Worm (Caenorhabditis elegans) whole organism, L2 larva: ENCODE data around the gene srw-22.

Experiments
- ama-1 ChIP-seq: fragments of 150-350 bp; optimal IDR thresholded peaks from 2 replicates; lab custom pipeline; 2018; ENCODE audit warnings: inconsistent platforms
- ceh-82 ChIP-seq: fragments of 150-350 bp; optimal IDR thresholded peaks from 2 replicates; lab custom pipeline; 2014; ENCODE audit warnings: missing biosample characterization, missing genetic modification characterization
- fos-1 ChIP-seq: fragments of 150-350 bp; optimal IDR thresholded peaks from 2 replicates; lab custom pipeline; 2014; ENCODE audit warnings: missing biosample characterization, missing genetic modification characterization
- lin-11 ChIP-seq: fragments of 150-350 bp; sonication (generic microtip); optimal IDR thresholded peaks from 2 replicates; lab custom pipeline; 2014; ENCODE audit warnings: missing biosample characterization, missing genetic modification characterization, inconsistent platforms, mixed read lengths
- lin-13 ChIP-seq: fragments of 150-350 bp; optimal IDR thresholded peaks from 2 replicates; lab custom pipeline; 2014; ENCODE audit warnings: missing biosample characterization, missing genetic modification reagents, missing genetic modification characterization
- lsy-2 ChIP-seq, 2 experiments: fragments of 150-350 bp in 1 of 2; sonication (generic microtip) in 1 of 2; optimal IDR thresholded peaks; 2 replicates each; lab custom pipeline; 2014 to 2017; ENCODE audit warnings: missing biosample characterization in 2 of 2, missing genetic modification characterization in 2 of 2
- mab-5 ChIP-seq: fragments of 150-350 bp; optimal IDR thresholded peaks from 2 replicates; lab custom pipeline; 2014; ENCODE audit warnings: missing biosample characterization, missing genetic modification characterization
- mdl-1 ChIP-seq, 2 experiments: fragments of 150-350 bp in 1 of 2; sonication (generic microtip) in 1 of 2; optimal IDR thresholded peaks; 2 replicates each; lab custom pipeline; 2017; ENCODE audit warnings: missing biosample characterization in 2 of 2, missing genetic modification characterization in 2 of 2
- nhr-12 ChIP-seq: fragments of 150-350 bp; optimal IDR thresholded peaks from 2 replicates; lab custom pipeline; 2014; ENCODE audit warnings: missing biosample characterization, missing genetic modification characterization
- nhr-23 ChIP-seq: fragments of 150-350 bp; optimal IDR thresholded peaks from 2 replicates; lab custom pipeline; 2014; ENCODE audit warnings: missing biosample characterization, missing genetic modification reagents, missing genetic modification characterization
- nhr-237 ChIP-seq: fragments of 150-350 bp; optimal IDR thresholded peaks from 2 replicates; lab custom pipeline; 2014; ENCODE audit warnings: missing biosample characterization, missing genetic modification characterization
- snpc-4 ChIP-seq: fragments of 150-350 bp; optimal IDR thresholded peaks from 2 replicates; lab custom pipeline; 2014; ENCODE audit warnings: missing biosample characterization, missing genetic modification characterization
- unc-62 ChIP-seq: fragments of 150-350 bp; optimal IDR thresholded peaks from 2 replicates; lab custom pipeline; 2014; ENCODE audit warnings: missing biosample characterization, missing genetic modification reagents, missing genetic modification characterization
- zag-1 ChIP-seq: fragments of 150-350 bp; optimal IDR thresholded peaks from 2 replicates; lab custom pipeline; 2014; ENCODE audit warnings: missing biosample characterization, missing genetic modification characterization

- TF ChIP-seq lin-11 = no peak
- no peak for TF ChIP-seq lin-13 (GFP tag; lab: Kevin White, UChicago)
- TF ChIP-seq ceh-82 (tag; lab: Kevin White, UChicago) = no peak
- TF ChIP-seq ama-1 (lab: Kevin White, UChicago) = no peak
- TF ChIP-seq zag-1 (tag; lab: Kevin White, UChicago) = no peak
- TF ChIP-seq nhr-12 = no peak
- TF ChIP-seq lsy-2 (tag; optimal IDR thresholded peaks at IDR 0.05; lab: Kevin White, UChicago) = no peak
- no peak for TF ChIP-seq fos-1
- no peak for TF ChIP-seq snpc-4
- TF ChIP-seq unc-62 (GFP tag; lab: Kevin White, UChicago) = no peak
- no peak for TF ChIP-seq nhr-237 (tag; lab: Kevin White, UChicago)
- TF ChIP-seq mdl-1 (tag; optimal IDR thresholded peaks at IDR 0.05; lab: Kevin White, UChicago) = no peak
- TF ChIP-seq nhr-23 (tag; lab: Kevin White, UChicago) = no peak
- no peak for TF ChIP-seq mab-5 (tag; lab: Kevin White, UChicago)
Measured at ce11 chrV:15287856-15288255, 19.5 kb downstream of the srw-22 start, which contains the start of gene cyp-34A1.
